Worm (Caenorhabditis elegans): Measurements from ENCODE around the gene C26B9.2.

The C26B9.2 gene

DNA sequence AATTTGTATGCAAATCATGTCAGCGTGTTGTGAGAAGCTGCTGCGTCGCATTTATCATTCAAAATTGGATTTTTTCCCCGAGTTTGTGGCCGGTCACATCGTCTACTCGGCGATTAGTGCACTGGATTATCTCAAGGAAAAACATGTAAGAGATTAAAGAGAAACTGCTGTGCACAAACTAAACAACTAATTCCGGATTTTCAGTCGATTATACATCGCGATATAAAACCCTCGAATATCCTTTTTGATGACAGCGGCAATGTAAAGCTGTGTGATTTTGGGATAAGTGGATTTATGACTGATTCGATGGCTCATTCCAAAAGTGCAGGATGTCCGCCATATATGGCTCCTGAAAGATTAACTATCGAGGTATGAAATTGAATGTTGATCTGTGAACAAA lies 30.6 kb downstream of the C26B9.2 start:
- TF ChIP-seq ceh-13 (GFP tag; optimal IDR thresholded peaks at IDR 0.05) (no peak), ama-1 (optimal IDR thresholded peaks at IDR 0.05) (no peak), flt-1 (GFP tag; IDR thresholded peaks at IDR 0.05) (no peak), hmbx-1 (tag; optimal IDR thresholded peaks at IDR 0.05) (no peak), aly-1 (tag; optimal IDR thresholded peaks at IDR 0.05) (no peak), tra-4 (tag; optimal IDR thresholded peaks at IDR 0.05) (no peak), tbx-11 (GFP tag; IDR thresholded peaks at IDR 0.05) (no peak), tbx-37 (GFP tag; conservative IDR thresholded peaks at IDR 0.05) (no peak)

DNA sequence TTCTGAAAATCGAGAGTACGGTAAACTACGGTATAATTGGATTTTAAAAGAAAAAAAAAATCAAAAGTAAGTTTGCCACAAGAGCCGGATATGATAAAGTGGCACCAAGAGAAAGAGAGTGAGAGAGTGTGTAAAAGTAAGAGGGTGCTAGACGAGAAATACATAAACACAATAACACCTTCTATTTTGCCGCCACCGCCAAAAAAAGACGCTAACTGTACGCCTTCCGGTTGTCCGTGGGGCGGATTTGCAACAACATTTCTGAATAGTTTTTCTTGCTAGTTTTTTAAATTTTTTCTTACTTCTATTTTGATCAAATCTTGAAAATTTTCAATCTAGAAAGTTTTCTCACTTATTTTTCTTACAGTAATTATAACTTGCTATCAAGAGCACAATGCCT lies 32.6 kb downstream of the C26B9.2 start, which contains the start of gene F35C8.8:
F35C8.8 (minus strand) TSS at position 2 of the 400 bp plus-strand sequence.
- no peak for TF ChIP-seq hnd-1 (tag; optimal IDR thresholded peaks at IDR 0.05)
- no peak for TF ChIP-seq scrt-1 (GFP tag; IDR thresholded peaks at IDR 0.05)
- no peak for TF ChIP-seq F13C5.2 (tag; optimal IDR thresholded peaks at IDR 0.05)
- no peak for TF ChIP-seq aly-1 (tag; optimal IDR thresholded peaks at IDR 0.05)
- no peak for TF ChIP-seq B0310.2 (tag; optimal IDR thresholded peaks at IDR 0.05)
- TF ChIP-seq ets-7 (tag; optimal IDR thresholded peaks at IDR 0.05): no peak

DNA sequence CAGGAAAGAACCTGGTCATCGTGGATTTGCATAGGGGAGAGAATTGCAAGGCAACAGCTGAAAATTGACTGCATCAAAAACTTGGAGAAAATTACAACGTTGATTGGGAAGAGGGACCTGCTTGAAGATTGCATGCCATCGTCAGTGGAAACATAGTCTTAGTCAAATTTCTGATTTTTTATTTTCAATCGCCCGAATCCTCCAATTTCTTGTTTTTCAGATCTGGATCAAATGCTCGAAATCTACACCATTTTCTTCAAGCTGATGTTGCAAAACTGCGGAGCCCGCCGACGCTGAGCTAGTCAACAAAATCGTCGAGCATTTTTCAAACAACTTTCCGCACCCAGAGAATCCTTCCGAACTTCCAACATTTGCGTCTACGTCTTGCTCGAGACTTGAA lies 33.6 kb downstream of the C26B9.2 start:
- TF ChIP-seq pes-1 (GFP tag; IDR thresholded peaks at IDR 0.05) (no peak), flt-1 (GFP tag; IDR thresholded peaks at IDR 0.05) (no peak), tbx-37 (GFP tag; conservative IDR thresholded peaks at IDR 0.05) (no peak), tra-4 (tag; optimal IDR thresholded peaks at IDR 0.05) (no peak), F13C5.2 (tag; optimal IDR thresholded peaks at IDR 0.05) (no peak), ceh-13 (GFP tag; optimal IDR thresholded peaks at IDR 0.05) (no peak), aly-1 (tag; optimal IDR thresholded peaks at IDR 0.05) (no peak), hmbx-1 (tag; optimal IDR thresholded peaks at IDR 0.05) (no peak), sea-1 (GFP tag; conservative IDR thresholded peaks at IDR 0.05) (no peak), ceh-36 (tag; optimal IDR thresholded peaks at IDR 0.05) (no peak), ets-7 (tag; optimal IDR thresholded peaks at IDR 0.05) (no peak), scrt-1 (GFP tag; IDR thresholded peaks at IDR 0.05) (no peak), hmg-4 (GFP tag; optimal IDR thresholded peaks at IDR 0.05) (no peak)

DNA sequence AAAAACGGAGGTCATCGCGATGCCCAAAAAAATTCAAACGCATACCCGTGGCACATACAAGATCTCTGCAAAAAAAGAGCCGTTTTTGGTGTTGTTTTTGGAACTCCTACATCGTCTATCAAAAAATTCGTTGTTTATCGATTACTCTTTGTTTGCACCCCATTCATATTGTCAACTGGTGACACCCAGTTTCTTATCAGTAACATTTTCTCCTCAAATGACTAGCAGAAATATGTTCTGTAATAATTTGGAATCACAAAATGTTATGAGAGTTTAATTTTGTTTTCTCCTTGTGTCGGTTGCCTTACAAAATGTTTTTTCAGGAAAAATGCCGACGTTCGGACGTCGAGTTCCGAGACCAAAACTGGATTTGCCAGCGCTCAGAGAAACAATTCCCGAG lies 34.8 kb downstream of the C26B9.2 start, which contains the start of gene sek-4:
sek-4 (plus strand) TSS at position 318 of the 400 bp plus-strand sequence.
- TF ChIP-seq flt-1 (GFP tag; IDR thresholded peaks at IDR 0.05): no peak
- TF ChIP-seq F13C5.2 (tag; optimal IDR thresholded peaks at IDR 0.05): no peak
- TF ChIP-seq scrt-1 (GFP tag; IDR thresholded peaks at IDR 0.05): no peak
- no peak for TF ChIP-seq ceh-36 (tag; optimal IDR thresholded peaks at IDR 0.05)
- no peak for TF ChIP-seq tbx-11 (GFP tag; IDR thresholded peaks at IDR 0.05)
- TF ChIP-seq aly-1 (tag; optimal IDR thresholded peaks at IDR 0.05): no peak
- no peak for TF ChIP-seq pes-1 (GFP tag; IDR thresholded peaks at IDR 0.05)
- no peak for TF ChIP-seq tbx-37 (GFP tag; conservative IDR thresholded peaks at IDR 0.05)
- TF ChIP-seq tra-4 (tag; optimal IDR thresholded peaks at IDR 0.05): no peak
- TF ChIP-seq ama-1 (optimal IDR thresholded peaks at IDR 0.05): no peak
- TF ChIP-seq hmbx-1 (tag; optimal IDR thresholded peaks at IDR 0.05): no peak
- no peak for TF ChIP-seq hmg-4 (GFP tag; optimal IDR thresholded peaks at IDR 0.05)
- TF ChIP-seq ets-7 (tag; optimal IDR thresholded peaks at IDR 0.05): no peak

DNA sequence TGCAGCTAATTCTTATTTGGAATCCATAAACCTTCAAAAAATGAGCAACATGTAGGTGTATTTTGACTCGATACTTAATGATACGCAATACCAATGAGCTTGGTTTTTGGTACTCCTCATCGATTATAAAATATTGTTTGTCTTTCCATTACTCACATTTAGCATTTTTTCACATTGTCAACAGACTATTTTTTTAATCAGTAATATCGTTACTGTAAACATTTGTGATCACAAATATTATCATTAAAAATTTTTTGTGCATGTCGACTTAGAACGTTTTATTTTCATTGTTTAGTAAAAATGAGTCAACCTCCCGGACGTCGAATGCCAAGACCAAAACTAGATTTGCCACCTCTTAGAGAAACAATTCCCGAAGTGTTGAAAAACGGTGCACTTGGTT lies 37.3 kb downstream of the C26B9.2 start, which contains the start of gene sek-5:
sek-5 (plus strand) TSS at position 301 of the 400 bp plus-strand sequence.
- TF ChIP-seq flt-1 (GFP tag; IDR thresholded peaks at IDR 0.05) (no peak), ets-7 (tag; optimal IDR thresholded peaks at IDR 0.05) (no peak), tra-4 (tag; optimal IDR thresholded peaks at IDR 0.05) (no peak), sea-1 (GFP tag; conservative IDR thresholded peaks at IDR 0.05) (no peak), hnd-1 (tag; optimal IDR thresholded peaks at IDR 0.05) (no peak), B0310.2 (tag; optimal IDR thresholded peaks at IDR 0.05) (no peak), tbx-37 (GFP tag; conservative IDR thresholded peaks at IDR 0.05) (no peak), F13C5.2 (tag; optimal IDR thresholded peaks at IDR 0.05) (no peak), ceh-13 (GFP tag; optimal IDR thresholded peaks at IDR 0.05) (no peak), ama-1 (optimal IDR thresholded peaks at IDR 0.05) (no peak), pes-1 (GFP tag; IDR thresholded peaks at IDR 0.05) (no peak), hmg-4 (GFP tag; optimal IDR thresholded peaks at IDR 0.05) (no peak), scrt-1 (GFP tag; IDR thresholded peaks at IDR 0.05) (no peak), aly-1 (tag; optimal IDR thresholded peaks at IDR 0.05) (no peak)

DNA sequence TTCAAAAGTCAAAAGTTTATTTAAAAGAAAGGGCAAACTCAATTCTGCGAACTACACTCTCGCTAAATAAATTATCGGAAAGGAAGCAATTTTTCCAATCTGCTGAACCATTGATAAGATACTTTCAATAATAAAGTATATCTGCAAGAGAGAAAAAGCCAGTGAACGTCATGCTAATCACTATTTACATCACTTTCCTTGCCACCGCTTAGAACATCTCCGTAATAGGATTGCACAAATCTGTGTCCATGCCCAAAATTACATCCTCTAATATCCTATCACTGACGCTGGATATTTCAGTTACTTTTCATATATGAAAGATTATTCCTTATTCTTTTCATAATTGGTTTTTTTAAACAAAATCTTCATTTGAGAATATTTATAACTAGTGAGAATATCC lies 42.8 kb downstream of the C26B9.2 start:
- TF ChIP-seq ceh-13 (GFP tag; optimal IDR thresholded peaks at IDR 0.05) (no peak), sea-1 (GFP tag; conservative IDR thresholded peaks at IDR 0.05) (no peak), F13C5.2 (tag; optimal IDR thresholded peaks at IDR 0.05) (no peak), B0310.2 (tag; optimal IDR thresholded peaks at IDR 0.05) (no peak), ets-7 (tag; optimal IDR thresholded peaks at IDR 0.05) (no peak), pes-1 (GFP tag; IDR thresholded peaks at IDR 0.05) (no peak), scrt-1 (GFP tag; IDR thresholded peaks at IDR 0.05) (no peak), hnd-1 (tag; optimal IDR thresholded peaks at IDR 0.05) (no peak), ama-1 (optimal IDR thresholded peaks at IDR 0.05) (no peak), tbx-11 (GFP tag; IDR thresholded peaks at IDR 0.05) (no peak), flt-1 (GFP tag; IDR thresholded peaks at IDR 0.05) (no peak), tbx-37 (GFP tag; conservative IDR thresholded peaks at IDR 0.05) (no peak), hmg-4 (GFP tag; optimal IDR thresholded peaks at IDR 0.05) (no peak), tra-4 (tag; optimal IDR thresholded peaks at IDR 0.05) (no peak), ceh-36 (tag; optimal IDR thresholded peaks at IDR 0.05) (no peak), aly-1 (tag; optimal IDR thresholded peaks at IDR 0.05) (no peak), hmbx-1 (tag; optimal IDR thresholded peaks at IDR 0.05) (no peak)

DNA sequence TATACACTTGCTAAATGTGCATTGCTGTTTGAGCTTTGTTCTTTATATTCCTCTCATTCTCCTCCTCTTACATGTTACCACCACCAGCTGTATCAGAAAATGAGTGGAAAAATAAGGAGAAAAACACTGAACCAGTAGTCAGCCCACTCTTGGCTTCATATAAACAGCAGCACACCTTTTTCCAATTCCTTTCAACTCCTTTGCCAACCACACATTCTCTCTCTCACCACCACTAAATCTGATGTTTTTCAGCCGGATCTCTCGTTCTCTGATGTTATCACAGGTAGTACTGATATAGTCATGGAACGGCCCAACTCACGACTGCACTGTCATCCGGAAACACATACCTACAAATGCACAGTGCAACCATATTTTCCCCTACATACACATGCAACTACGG lies 46.6 kb downstream of the C26B9.2 start, which contains the start of gene kcnl-3:
kcnl-3 (plus strand) TSS at position 301 of the 400 bp plus-strand sequence.
- TF ChIP-seq ama-1 (optimal IDR thresholded peaks at IDR 0.05): no peak
- no peak for TF ChIP-seq tra-4 (tag; optimal IDR thresholded peaks at IDR 0.05)
- TF ChIP-seq pes-1 (GFP tag; IDR thresholded peaks at IDR 0.05): no peak
- no peak for TF ChIP-seq tbx-11 (GFP tag; IDR thresholded peaks at IDR 0.05)
- TF ChIP-seq hnd-1 (tag; optimal IDR thresholded peaks at IDR 0.05): no peak
- no peak for TF ChIP-seq sea-1 (GFP tag; conservative IDR thresholded peaks at IDR 0.05)
- no peak for TF ChIP-seq flt-1 (GFP tag; IDR thresholded peaks at IDR 0.05)
- no peak for TF ChIP-seq hmbx-1 (tag; optimal IDR thresholded peaks at IDR 0.05)

DNA sequence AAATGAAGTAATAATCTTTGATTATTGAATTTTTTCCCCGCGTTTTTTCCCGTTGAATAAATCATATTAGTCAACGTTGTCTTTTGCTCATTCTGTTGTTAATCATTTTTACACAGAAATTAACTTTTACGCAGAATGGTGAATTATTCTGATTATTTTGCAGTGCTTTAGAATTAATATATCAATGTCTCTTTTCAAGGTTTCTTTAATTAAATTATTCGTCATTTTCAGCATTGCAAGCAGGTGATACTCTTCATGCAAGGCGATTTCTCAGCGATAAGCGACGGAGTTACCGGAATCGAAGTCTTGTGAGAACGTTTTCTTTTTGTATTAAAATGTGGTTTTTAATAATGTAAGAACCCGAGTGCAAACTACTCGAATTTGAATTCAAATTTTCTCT lies 47.6 kb downstream of the C26B9.2 start:
- TF ChIP-seq ama-1 (optimal IDR thresholded peaks at IDR 0.05) (no peak), ceh-13 (GFP tag; optimal IDR thresholded peaks at IDR 0.05) (no peak), flt-1 (GFP tag; IDR thresholded peaks at IDR 0.05) (no peak), hmbx-1 (tag; optimal IDR thresholded peaks at IDR 0.05) (no peak), ceh-36 (tag; optimal IDR thresholded peaks at IDR 0.05) (no peak), scrt-1 (GFP tag; IDR thresholded peaks at IDR 0.05) (no peak), hmg-4 (GFP tag; optimal IDR thresholded peaks at IDR 0.05) (no peak), tra-4 (tag; optimal IDR thresholded peaks at IDR 0.05) (no peak), aly-1 (tag; optimal IDR thresholded peaks at IDR 0.05) (no peak), tbx-37 (GFP tag; conservative IDR thresholded peaks at IDR 0.05) (no peak), ets-7 (tag; optimal IDR thresholded peaks at IDR 0.05) (no peak), sea-1 (GFP tag; conservative IDR thresholded peaks at IDR 0.05) (no peak), pes-1 (GFP tag; IDR thresholded peaks at IDR 0.05) (no peak), hnd-1 (tag; optimal IDR thresholded peaks at IDR 0.05) (no peak), B0310.2 (tag; optimal IDR thresholded peaks at IDR 0.05) (no peak), tbx-11 (GFP tag; IDR thresholded peaks at IDR 0.05) (no peak), F13C5.2 (tag; optimal IDR thresholded peaks at IDR 0.05) (no peak)
